Fruit fly (Drosophila melanogaster) whole organism, embryonic: ENCODE measurements around the gene Cpr73D.

Experiments
- Atf6 ChIP-seq: fragments of 200-800 bp; sonication (Bioruptor generic); IDR thresholded peaks from 2 replicates; pipeline ENCODE4 v1.3.6; 2022; ENCODE audit warnings: missing biosample characterization, missing genetic modification characterization
- Bgb ChIP-seq: fragments of 200-800 bp; sonication (Bioruptor generic); IDR thresholded peaks from 2 replicates; pipeline ENCODE4 v1.3.6; 2022; ENCODE audit warnings: missing biosample characterization, missing genetic modification characterization; ENCODE audit not compliant: partially characterized antibody
- CG10366 ChIP-seq: fragments of 200-800 bp; sonication (Bioruptor generic); IDR thresholded peaks from 2 replicates; pipeline ENCODE4 v1.3.6; 2022; ENCODE audit warnings: missing biosample characterization, missing genetic modification characterization
- CG11085 ChIP-seq: fragments of 200-800 bp; sonication (Bioruptor generic); IDR thresholded peaks from 2 replicates; pipeline ENCODE4 v1.3.6; 2022; ENCODE audit warnings: missing biosample characterization, missing genetic modification characterization
- CG11093 ChIP-seq: fragments of 200-800 bp; sonication (Bioruptor generic); IDR thresholded peaks from 3 replicates; pipeline ENCODE4 v1.3.6; 2022; ENCODE audit warnings: missing biosample characterization, missing genetic modification characterization
- CG14441 ChIP-seq: fragments of 200-800 bp; sonication (Bioruptor generic); IDR thresholded peaks from 2 replicates; pipeline ENCODE4 v1.3.6; 2022; ENCODE audit warnings: missing biosample characterization, missing genetic modification characterization
- CG15269 ChIP-seq: fragments of 200-800 bp; sonication (Bioruptor generic); optimal IDR thresholded peaks from 2 replicates; lab custom pipeline; 2018; ENCODE audit warnings: missing biosample characterization, mild to moderate bottlenecking, missing genetic modification characterization, moderate library complexity
- CG16863 ChIP-seq: fragments of 200-800 bp; sonication (Bioruptor generic); optimal IDR thresholded peaks from 3 replicates; lab custom pipeline; 2016; ENCODE audit warnings: missing biosample characterization, missing genetic modification characterization
- CG18262 ChIP-seq: fragments of 200-800 bp; optimal IDR thresholded peaks from 3 replicates; lab custom pipeline; 2019; ENCODE audit warnings: missing biosample characterization, mild to moderate bottlenecking, missing genetic modification characterization, moderate library complexity
- CG2129 ChIP-seq: fragments of 200-800 bp; sonication (Bioruptor generic); IDR thresholded peaks from 2 replicates; pipeline ENCODE4 v1.3.6; 2022; ENCODE audit warnings: missing biosample characterization, missing genetic modification characterization; ENCODE audit not compliant: partially characterized antibody
- CG30403 ChIP-seq: fragments of 200-800 bp; sonication (Bioruptor generic); optimal IDR thresholded peaks from 3 replicates; lab custom pipeline; 2016; ENCODE audit warnings: missing biosample characterization, missing genetic modification characterization
- CG32532 ChIP-seq: fragments of 200-800 bp; sonication (Bioruptor generic); IDR thresholded peaks from 2 replicates; pipeline ENCODE4 v1.3.6; 2022; ENCODE audit warnings: missing biosample characterization, missing genetic modification characterization
- CG32772 ChIP-seq: fragments of 200-800 bp; sonication (Bioruptor generic); IDR thresholded peaks from 2 replicates; pipeline ENCODE4 v1.3.6; 2022; ENCODE audit warnings: missing biosample characterization, missing genetic modification characterization
- CG33213 ChIP-seq: fragments of 200-800 bp; sonication (Bioruptor generic); optimal IDR thresholded peaks from 3 replicates; lab custom pipeline; 2016; ENCODE audit warnings: missing biosample characterization, missing genetic modification characterization
- CG4360 ChIP-seq: fragments of 200-800 bp; sonication (Bioruptor generic); IDR thresholded peaks from 2 replicates; pipeline ENCODE4 v1.3.6; 2022; ENCODE audit warnings: missing biosample characterization, missing genetic modification characterization
- CG4617 ChIP-seq: fragments of 200-800 bp; sonication (Bioruptor generic); optimal IDR thresholded peaks from 3 replicates; lab custom pipeline; 2016; ENCODE audit warnings: missing biosample characterization, missing genetic modification characterization, borderline replicate concordance
- CG6683 ChIP-seq: fragments of 200-800 bp; sonication (Bioruptor generic); optimal IDR thresholded peaks from 2 replicates; lab custom pipeline; 2017; ENCODE audit warnings: missing biosample characterization, mild to moderate bottlenecking, missing genetic modification characterization, missing genetic modification reagents
- CG6689 ChIP-seq: fragments of 200-800 bp; sonication (Bioruptor generic); IDR thresholded peaks from 2 replicates; pipeline ENCODE4 v1.3.6; 2022; ENCODE audit warnings: missing biosample characterization, missing genetic modification characterization
- CG7987 ChIP-seq: fragments of 200-800 bp; sonication (Bioruptor generic); optimal IDR thresholded peaks from 2 replicates; lab custom pipeline; 2018; ENCODE audit warnings: missing biosample characterization, mild to moderate bottlenecking, missing genetic modification characterization, moderate library complexity
- CG9876 ChIP-seq: fragments of 200-800 bp; sonication (Bioruptor generic); optimal IDR thresholded peaks from 2 replicates; lab custom pipeline; 2016; ENCODE audit warnings: missing biosample characterization, missing genetic modification characterization
- CTCF ChIP-seq: fragments of 200-800 bp; sonication (Bioruptor generic); optimal IDR thresholded peaks from 2 replicates; lab custom pipeline; 2017; ENCODE audit warnings: missing biosample characterization, mild to moderate bottlenecking, missing genetic modification characterization, moderate library complexity
- D ChIP-seq, 2 experiments: fragments of 200-800 bp in 1 of 2; fragments of >200 bp in 1 of 2; sonication (Bioruptor generic) in 1 of 2; optimal IDR thresholded peaks; 2 replicates in 1 of 2; 3 replicates in 1 of 2; lab custom pipeline; 2017; ENCODE audit warnings: mild to moderate bottlenecking in 1 of 2, missing biosample characterization in 1 of 2, missing genetic modification characterization in 1 of 2, missing genetic modification reagents in 1 of 2
- Ets65A ChIP-seq: fragments of 200-800 bp; sonication (Bioruptor generic); peaks from one replicate; lab custom pipeline; 2016; ENCODE audit warnings: missing biosample characterization, missing genetic modification characterization
- Fer1 ChIP-seq: fragments of 200-800 bp; sonication (Bioruptor generic); optimal IDR thresholded peaks from 2 replicates; lab custom pipeline; 2017; ENCODE audit warnings: missing biosample characterization, mild to moderate bottlenecking, missing genetic modification characterization
- GATAe ChIP-seq: fragments of 200-800 bp; sonication (Bioruptor generic); conservative IDR thresholded peaks from 2 replicates; pipeline ENCODE4 v1.3.6; 2022; ENCODE audit warnings: missing biosample characterization, missing genetic modification characterization
- Hr51 ChIP-seq, 2 experiments: fragments of 200-800 bp; sonication (Bioruptor generic); optimal IDR thresholded peaks; 2 replicates in 1 of 2; 3 replicates in 1 of 2; lab custom pipeline; 2016 to 2018; ENCODE audit warnings: missing biosample characterization in 2 of 2, missing genetic modification characterization in 2 of 2, mild to moderate bottlenecking in 1 of 2, moderate library complexity in 1 of 2
- Hr78 ChIP-seq, 2 experiments: fragments of 200-800 bp in 1 of 2; fragments of >200 bp in 1 of 2; sonication (Bioruptor generic) in 1 of 2; optimal IDR thresholded peaks; 2 replicates each; lab custom pipeline; 2017 to 2019; ENCODE audit warnings: missing biosample characterization in 2 of 2, missing genetic modification characterization in 2 of 2, mild to moderate bottlenecking in 1 of 2, moderate library complexity in 1 of 2
- Kr ChIP-seq: fragments of 200-800 bp; sonication (Bioruptor generic); optimal IDR thresholded peaks from 2 replicates; lab custom pipeline; 2017; ENCODE audit warnings: missing biosample characterization, mild to moderate bottlenecking, missing genetic modification characterization
- Mad ChIP-seq: fragments of 200-800 bp; sonication (Bioruptor generic); optimal IDR thresholded peaks from 2 replicates; lab custom pipeline; 2016; ENCODE audit warnings: missing biosample characterization, missing genetic modification characterization
- Med ChIP-seq: fragments of 200-800 bp; sonication (Bioruptor generic); peaks from one replicate; lab custom pipeline; 2016; ENCODE audit warnings: missing biosample characterization, missing genetic modification characterization, mild to moderate bottlenecking, inconsistent platforms, moderate library complexity
- Optix ChIP-seq: fragments of 200-800 bp; sonication (Bioruptor generic); IDR thresholded peaks from 3 replicates; pipeline ENCODE4 v1.3.6; 2022; ENCODE audit warnings: missing biosample characterization, missing genetic modification characterization
- Rx ChIP-seq: fragments of 200-800 bp; sonication (Bioruptor generic); IDR thresholded peaks from 2 replicates; pipeline ENCODE4 v1.3.6; 2022; ENCODE audit warnings: missing biosample characterization, missing genetic modification characterization
- abd-A ChIP-seq: fragments of 200-800 bp; sonication (Bioruptor generic); optimal IDR thresholded peaks from 3 replicates; lab custom pipeline; 2019; ENCODE audit warnings: missing biosample characterization, mild to moderate bottlenecking, missing genetic modification characterization, moderate library complexity
- br ChIP-seq: fragments of >200 bp; optimal IDR thresholded peaks from 2 replicates; lab custom pipeline; 2017
- eve ChIP-seq, 2 experiments: fragments of >200 bp; optimal IDR thresholded peaks; 2 replicates each; lab custom pipeline; 2017; ENCODE audit warnings: missing biosample characterization in 2 of 2, missing genetic modification characterization in 2 of 2
- fru ChIP-seq: fragments of >200 bp; optimal IDR thresholded peaks from 2 replicates; lab custom pipeline; 2017
- gce ChIP-seq: fragments of 200-800 bp; sonication (Bioruptor generic); IDR thresholded peaks from 3 replicates; pipeline ENCODE4 v1.3.6; 2022; ENCODE audit warnings: missing biosample characterization, missing genetic modification characterization
- grn ChIP-seq: fragments of 200-800 bp; sonication (Bioruptor generic); optimal IDR thresholded peaks from 3 replicates; lab custom pipeline; 2017; ENCODE audit warnings: missing biosample characterization, missing genetic modification characterization
- gro ChIP-seq: fragments of 200-800 bp; sonication (Bioruptor generic); optimal IDR thresholded peaks from 2 replicates; lab custom pipeline; 2016; ENCODE audit warnings: missing biosample characterization, missing genetic modification characterization
- jing ChIP-seq: fragments of 200-800 bp; sonication (Bioruptor generic); optimal IDR thresholded peaks from 2 replicates; lab custom pipeline; 2018; ENCODE audit warnings: missing biosample characterization, mild to moderate bottlenecking, missing genetic modification characterization
- kah ChIP-seq: fragments of 200-800 bp; sonication (Bioruptor generic); optimal IDR thresholded peaks from 2 replicates; lab custom pipeline; 2018; ENCODE audit warnings: missing biosample characterization, mild to moderate bottlenecking, missing genetic modification characterization
- kni ChIP-seq: fragments of 200-800 bp; sonication (Bioruptor generic); optimal IDR thresholded peaks from 3 replicates; lab custom pipeline; 2017; ENCODE audit warnings: mild to moderate bottlenecking, missing biosample characterization, missing genetic modification reagents, missing genetic modification characterization
- lmd ChIP-seq: fragments of 200-800 bp; sonication (Bioruptor generic); IDR thresholded peaks from 2 replicates; pipeline ENCODE4 v1.3.6; 2022; ENCODE audit warnings: missing biosample characterization, missing genetic modification characterization
- mirr ChIP-seq: fragments of 200-800 bp; sonication (Bioruptor generic); optimal IDR thresholded peaks from 3 replicates; lab custom pipeline; 2018; ENCODE audit warnings: missing biosample characterization, mild to moderate bottlenecking, missing genetic modification characterization
- mld ChIP-seq: fragments of 200-800 bp; sonication (Bioruptor generic); IDR thresholded peaks from 3 replicates; pipeline ENCODE4 v1.3.6; 2022; ENCODE audit warnings: missing biosample characterization, missing genetic modification characterization; ENCODE audit not compliant: partially characterized antibody
- nom ChIP-seq: fragments of 200-800 bp; sonication (Bioruptor generic); optimal IDR thresholded peaks from 2 replicates; lab custom pipeline; 2017; ENCODE audit warnings: missing biosample characterization, missing genetic modification characterization, mild to moderate bottlenecking, moderate library complexity, missing genetic modification reagents
- sens ChIP-seq: fragments of 200-800 bp; sonication (Bioruptor generic); peaks from one replicate; lab custom pipeline; 2016; ENCODE audit warnings: missing biosample characterization, missing genetic modification characterization
- slbo ChIP-seq: fragments of 200-800 bp; sonication (Bioruptor generic); IDR thresholded peaks from 2 replicates; pipeline ENCODE4 v1.3.6; 2022; ENCODE audit warnings: missing biosample characterization, missing genetic modification characterization
- sug ChIP-seq: fragments of 200-800 bp; optimal IDR thresholded peaks from 2 replicates; lab custom pipeline; 2019; ENCODE audit warnings: missing biosample characterization, mild to moderate bottlenecking, missing genetic modification characterization, moderate library complexity
- trem ChIP-seq: fragments of 200-800 bp; optimal IDR thresholded peaks from 3 replicates; lab custom pipeline; 2019; ENCODE audit warnings: missing biosample characterization, mild to moderate bottlenecking, missing genetic modification characterization, moderate library complexity
- tup ChIP-seq: fragments of 200-800 bp; sonication (Bioruptor generic); optimal IDR thresholded peaks from 2 replicates; lab custom pipeline; 2016; ENCODE audit warnings: missing biosample characterization, mild to moderate bottlenecking, missing genetic modification characterization, moderate library complexity

Gene Cpr73D

DNA sequence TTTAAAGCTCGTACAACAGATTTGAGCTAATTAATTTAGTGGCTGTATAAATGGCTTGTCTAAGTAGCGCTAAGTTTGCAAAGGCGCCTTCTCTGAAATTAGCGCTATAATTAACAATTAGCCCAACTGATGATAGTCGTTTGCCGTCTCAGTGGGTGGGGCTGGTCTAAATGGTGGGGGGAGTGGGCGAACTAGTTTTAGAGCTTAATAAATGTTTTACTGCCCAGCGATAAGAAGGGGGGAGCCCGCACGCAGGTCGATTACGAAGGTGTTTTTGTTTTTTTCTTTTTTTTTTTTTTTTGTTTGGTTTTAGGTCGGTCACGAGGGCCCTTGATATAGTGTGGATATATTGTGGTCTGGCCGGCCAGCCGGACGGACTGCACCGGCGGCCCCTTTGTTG lies 43.6 kb upstream of the Cpr73D start (continued):
- TF ChIP-seq Atf6 (GFP tag; lab: Robert Waterston, UW) (peak; percentile 54), trem (tag; lab: Kevin White, UChicago) (no peak), gce (GFP tag; lab: Robert Waterston, UW) (0 out of 3 replicates have a peak, but pooled peaks have one; percentile 25), mirr (peak; percentile 76), gro (GFP tag; lab: Kevin White, UChicago) (peak; percentile 48), Fer1 (peak; percentile 36), CG4617 (GFP tag; lab: Kevin White, UChicago) (no peak), Hr51 (GFP tag; optimal IDR thresholded peaks at IDR 0.05; lab: Kevin White, UChicago) (peak in 1 of 2 experiments; percentile 8), CG15269 (peak; percentile 45), slbo (GFP tag; lab: Robert Waterston, UW) (0 out of 2 replicates have a peak, but pooled peaks have one; percentile 31)

DNA sequence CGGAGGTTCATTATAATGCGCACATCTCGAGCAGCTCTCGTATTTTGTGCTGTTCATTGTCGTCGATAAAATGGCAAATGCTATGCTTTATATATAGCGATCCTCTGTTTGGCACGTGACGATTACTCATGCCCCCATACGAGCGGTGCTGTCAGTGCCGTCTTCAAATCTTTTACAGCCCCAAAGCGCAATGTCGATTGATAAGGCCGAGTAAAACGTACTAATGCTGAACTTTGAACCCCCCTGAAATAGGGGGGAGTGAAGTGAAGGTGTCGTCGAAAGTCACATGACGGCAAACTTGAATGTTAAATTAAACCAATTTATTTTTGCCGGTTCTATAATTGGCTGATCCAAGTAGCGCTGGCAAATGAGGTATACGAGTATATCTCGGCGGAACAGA lies 42.8 kb upstream of the Cpr73D start:
- no peak for TF ChIP-seq Optix (GFP tag; lab: Robert Waterston, UW)
- TF ChIP-seq CG33213 (GFP tag; lab: Kevin White, UChicago), result no peak
- no peak for TF ChIP-seq br
- no peak for TF ChIP-seq CTCF (GFP tag; lab: Kevin White, UChicago)
- TF ChIP-seq CG30403 (GFP tag; lab: Kevin White, UChicago), result no peak
- no peak for TF ChIP-seq Ets65A (GFP tag; lab: Kevin White, UChicago)
- TF ChIP-seq CG32532 (GFP tag; lab: Robert Waterston, UW), result peak; percentile 49; the same call in 1 of the 2 replicates
- no peak for TF ChIP-seq Kr (GFP tag; lab: Kevin White, UChicago)
- peak; percentile 79 for TF ChIP-seq sug (tag; lab: Kevin White, UChicago)
- TF ChIP-seq eve (GFP tag; optimal IDR thresholded peaks at IDR 0.05; lab: Kevin White, UChicago), result no peak
- TF ChIP-seq Hr78 (GFP tag; optimal IDR thresholded peaks at IDR 0.05; lab: Kevin White, UChicago), result peak in 1 of 2 experiments; percentile 64
- no peak for TF ChIP-seq tup (GFP tag; lab: Kevin White, UChicago)
- no peak for TF ChIP-seq CG6689 (GFP tag; lab: Robert Waterston, UW)
- no peak for TF ChIP-seq Mad
- TF ChIP-seq kni (GFP tag; lab: Kevin White, UChicago), result no peak
- no peak for TF ChIP-seq abd-A
- no peak for TF ChIP-seq CG16863
- TF ChIP-seq CG14441 (GFP tag; lab: Robert Waterston, UW), result no peak
- TF ChIP-seq nom (GFP tag; lab: Kevin White, UChicago), result peak; percentile 72
- no peak for TF ChIP-seq CG4360 (GFP tag; lab: Robert Waterston, UW)
- TF ChIP-seq CG32772 (GFP tag; lab: Robert Waterston, UW), result no peak
- TF ChIP-seq Rx, result no peak
- TF ChIP-seq mld (GFP tag; lab: Robert Waterston, UW), result no peak
- peak; percentile 54 for TF ChIP-seq Med (GFP tag; lab: Kevin White, UChicago)
- TF ChIP-seq grn (GFP tag; lab: Kevin White, UChicago), result no peak
- no peak for TF ChIP-seq lmd
- TF ChIP-seq sens, result peak; percentile 45
- no peak for TF ChIP-seq kah (GFP tag; lab: Kevin White, UChicago)
- TF ChIP-seq CG11093 (GFP tag; lab: Robert Waterston, UW), result no peak
- TF ChIP-seq D (optimal IDR thresholded peaks at IDR 0.05; lab: Kevin White, UChicago), result no peak
- no peak for TF ChIP-seq D (GFP tag; optimal IDR thresholded peaks at IDR 0.05; lab: Kevin White, UChicago)
- TF ChIP-seq jing (GFP tag; lab: Kevin White, UChicago), result no peak
- TF ChIP-seq CG10366 (GFP tag; lab: Robert Waterston, UW), result no peak
- TF ChIP-seq CG6683 (GFP tag; lab: Kevin White, UChicago), result no peak
- no peak for TF ChIP-seq fru (lab: Kevin White, UChicago)
- TF ChIP-seq GATAe (GFP tag; lab: Robert Waterston, UW), result no peak
- TF ChIP-seq CG7987, result no peak
- TF ChIP-seq CG11085 (GFP tag; lab: Robert Waterston, UW), result no peak
- TF ChIP-seq CG15269, result no peak
- no peak for TF ChIP-seq slbo (GFP tag; lab: Robert Waterston, UW)
- no peak for TF ChIP-seq CG9876 (GFP tag; lab: Kevin White, UChicago)
- TF ChIP-seq Bgb (GFP tag; lab: Robert Waterston, UW), result no peak
- TF ChIP-seq CG2129 (GFP tag; lab: Robert Waterston, UW), result no peak
- TF ChIP-seq CG18262 (tag; lab: Kevin White, UChicago), result no peak
- TF ChIP-seq mirr, result peak; percentile 39
